Fruit fly (Drosophila melanogaster): ENCODE measurements around the gene CG2694.

- TF ChIP-seq Gug (GFP tag; IDR thresholded peaks at IDR 0.05) (no peak), Eip78C (GFP tag) (no peak), CG16779 (tag; optimal IDR thresholded peaks at IDR 0.05) (no peak)
These were observed 30.0 kb upstream of the CG2694 start for dm6 chrX:2683926-2684325.
